Fruit fly (Drosophila melanogaster) whole organism: Measurements from ENCODE around the gene CG13083.

Source experiments
- CG8478 ChIP-seq: fragments of >200 bp; optimal IDR thresholded peaks from 2 replicates; lab custom pipeline; 2018; ENCODE audit warnings: inconsistent platforms
- Dll ChIP-seq: fragments of >200 bp; optimal IDR thresholded peaks from 2 replicates; lab custom pipeline; 2017
- EcR ChIP-seq, 2 experiments: fragments of >200 bp; optimal IDR thresholded peaks; 2 replicates each; lab custom pipeline; 2017; ENCODE audit warnings: missing biosample characterization in 2 of 2, missing genetic modification characterization in 2 of 2, missing genetic modification reagents in 2 of 2
- pan ChIP-seq: fragments of >200 bp; optimal IDR thresholded peaks from 2 replicates; lab custom pipeline; 2017
- psq ChIP-seq: fragments of >200 bp; optimal IDR thresholded peaks from 2 replicates; lab custom pipeline; 2017
- usp ChIP-seq: fragments of >200 bp; optimal IDR thresholded peaks from 2 replicates; lab custom pipeline; 2017; ENCODE audit warnings: missing biosample characterization, missing genetic modification characterization, mixed read lengths

CG13083 gene

dm6 chr2L:19473397-19474009 is 13.8 kb upstream of the CG13083 start:
- no peak for TF ChIP-seq CG8478 (lab: Kevin White, UChicago)
- no peak for TF ChIP-seq Dll (lab: Kevin White, UChicago)
- no peak for TF ChIP-seq psq (lab: Kevin White, UChicago)
- TF ChIP-seq usp (GFP tag; lab: Kevin White, UChicago), result no peak
- no peak for TF ChIP-seq pan (lab: Kevin White, UChicago)
- no peak for TF ChIP-seq EcR (GFP tag; optimal IDR thresholded peaks at IDR 0.05; lab: Kevin White, UChicago)

- TF ChIP-seq Dll (lab: Kevin White, UChicago) (no peak), usp (GFP tag; lab: Kevin White, UChicago) (no peak), EcR (GFP tag; optimal IDR thresholded peaks at IDR 0.05; lab: Kevin White, UChicago) (no peak), CG8478 (lab: Kevin White, UChicago) (no peak), psq (lab: Kevin White, UChicago) (no peak), pan (lab: Kevin White, UChicago) (no peak)
Observed at dm6 chr2L:19479249-19479984, 7.9 kb upstream of the CG13083 start.

dm6 chr2L:19480406-19481334 is 6.6 kb upstream of the CG13083 start:
- TF ChIP-seq psq (lab: Kevin White, UChicago), result no peak
- TF ChIP-seq CG8478 (lab: Kevin White, UChicago), result no peak
- no peak for TF ChIP-seq EcR (GFP tag; optimal IDR thresholded peaks at IDR 0.05; lab: Kevin White, UChicago)
- TF ChIP-seq usp (GFP tag; lab: Kevin White, UChicago), result no peak
- no peak for TF ChIP-seq Dll (lab: Kevin White, UChicago)
- TF ChIP-seq pan (lab: Kevin White, UChicago), result no peak

dm6 chr2L:19484539-19484938 is 2.8 kb upstream of the CG13083 start, which contains the start of the genes CG10195 and CG13084:
CG10195 (minus strand) TSS chr2L:19484705.
CG13084 (plus strand) TSS chr2L:19484930.
- TF ChIP-seq CG8478 (lab: Kevin White, UChicago) (no peak), Dll (lab: Kevin White, UChicago) (no peak), psq (lab: Kevin White, UChicago) (no peak), usp (GFP tag; lab: Kevin White, UChicago) (no peak), EcR (GFP tag; optimal IDR thresholded peaks at IDR 0.05; lab: Kevin White, UChicago) (no peak), pan (lab: Kevin White, UChicago) (no peak)

dm6 chr2L:19489997-19490461 is 2.7 kb downstream of the CG13083 start, which contains the start of the genes CG10194 and CG18094:
CG10194 (minus strand) TSS chr2L:19490104.
CG18094 (plus strand) TSS chr2L:19490262.
- TF ChIP-seq pan (lab: Kevin White, UChicago), result peak; percentile 94
- no peak for TF ChIP-seq CG8478 (lab: Kevin White, UChicago)
- TF ChIP-seq usp (GFP tag; lab: Kevin White, UChicago), result no peak

- TF ChIP-seq CG8478 (lab: Kevin White, UChicago) (no peak), usp (GFP tag; lab: Kevin White, UChicago) (no peak), psq (lab: Kevin White, UChicago) (no peak), Dll (lab: Kevin White, UChicago) (no peak), pan (lab: Kevin White, UChicago) (no peak), EcR (GFP tag; optimal IDR thresholded peaks at IDR 0.05; lab: Kevin White, UChicago) (no peak)
Observed at dm6 chr2L:19492934-19493686, 5.8 kb downstream of the CG13083 start, which contains the start of the genes swm and Ctu2. swm (plus strand) TSS chr2L:19493251. Ctu2 (minus strand) TSS chr2L:19493253.

- TF ChIP-seq EcR (GFP tag; optimal IDR thresholded peaks at IDR 0.05; lab: Kevin White, UChicago), result no peak
- no peak for TF ChIP-seq pan (lab: Kevin White, UChicago)
- TF ChIP-seq CG8478 (lab: Kevin White, UChicago), result no peak
- TF ChIP-seq usp (GFP tag; lab: Kevin White, UChicago), result no peak
- no peak for TF ChIP-seq psq (lab: Kevin White, UChicago)
- TF ChIP-seq Dll (lab: Kevin White, UChicago), result no peak
Observed at dm6 chr2L:19497983-19498382, 10.7 kb downstream of the CG13083 start, which contains the start of gene Top3alpha. Top3alpha (plus strand) TSS chr2L:19498168.

dm6 chr2L:19506323-19506722 is 19.0 kb downstream of the CG13083 start:
- TF ChIP-seq Dll (lab: Kevin White, UChicago) (no peak), usp (GFP tag; lab: Kevin White, UChicago) (no peak), psq (lab: Kevin White, UChicago) (no peak), pan (lab: Kevin White, UChicago) (no peak), EcR (GFP tag; optimal IDR thresholded peaks at IDR 0.05; lab: Kevin White, UChicago) (no peak), CG8478 (lab: Kevin White, UChicago) (no peak)

- no peak for TF ChIP-seq CG8478 (lab: Kevin White, UChicago)
- TF ChIP-seq pan (lab: Kevin White, UChicago), result no peak
- no peak for TF ChIP-seq psq (lab: Kevin White, UChicago)
- no peak for TF ChIP-seq Dll (lab: Kevin White, UChicago)
- TF ChIP-seq usp (GFP tag; lab: Kevin White, UChicago), result no peak
- no peak for TF ChIP-seq EcR (GFP tag; optimal IDR thresholded peaks at IDR 0.05; lab: Kevin White, UChicago)
Observed at dm6 chr2L:19508361-19508918, 21.1 kb downstream of the CG13083 start, which contains the start of gene cyst. cyst (minus strand) TSS chr2L:19508764.
